Worm (Caenorhabditis elegans): ENCODE data around the gene F32D8.7.

DNA sequence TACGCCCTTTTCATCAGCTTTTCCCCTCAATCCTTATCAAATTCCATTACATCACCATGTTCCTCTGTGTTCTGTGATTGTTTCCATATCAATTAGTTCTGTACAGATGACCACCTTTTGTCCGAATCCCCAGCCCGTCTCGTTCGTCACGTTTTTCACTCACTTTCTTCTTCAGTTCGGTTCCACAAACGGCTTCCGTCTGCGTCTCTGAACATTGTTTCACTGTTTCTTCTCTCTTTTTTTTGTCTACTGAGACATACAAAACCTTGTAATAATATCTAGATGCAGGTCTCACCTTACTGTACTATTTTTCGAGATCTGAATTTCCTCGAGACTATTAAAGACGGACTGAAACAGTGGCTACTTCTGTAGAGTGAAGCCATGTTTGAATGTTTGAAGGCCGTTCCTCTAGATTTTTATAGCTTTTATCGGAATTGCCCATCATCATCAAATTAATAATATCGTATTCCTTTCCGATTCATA, 11.8 kb upstream of the F32D8.7 start, which contains the start of gene F32D8.3:
- TF ChIP-seq ama-1 (optimal IDR thresholded peaks at IDR 0.05) = no peak
- no peak for TF ChIP-seq aly-1 (tag; optimal IDR thresholded peaks at IDR 0.05)
- TF ChIP-seq ceh-13 (GFP tag; optimal IDR thresholded peaks at IDR 0.05) = no peak
- TF ChIP-seq hnd-1 (tag; optimal IDR thresholded peaks at IDR 0.05) = no peak
- TF ChIP-seq sea-1 (GFP tag; conservative IDR thresholded peaks at IDR 0.05) = no peak
- TF ChIP-seq ceh-36 (tag; optimal IDR thresholded peaks at IDR 0.05) = no peak
- no peak for TF ChIP-seq tbx-37 (GFP tag; conservative IDR thresholded peaks at IDR 0.05)
- no peak for TF ChIP-seq ets-7 (tag; optimal IDR thresholded peaks at IDR 0.05)
- TF ChIP-seq tbx-11 (GFP tag; IDR thresholded peaks at IDR 0.05) = no peak
- no peak for TF ChIP-seq hmbx-1 (tag; optimal IDR thresholded peaks at IDR 0.05)
- no peak for TF ChIP-seq scrt-1 (GFP tag; IDR thresholded peaks at IDR 0.05)
